Fruit fly (Drosophila melanogaster) S2 (cell line): ENCODE measurements around the gene Polr2H.

ENCODE experiments used
- CG8478 ChIP-seq: fragments of >200 bp; optimal IDR thresholded peaks from 2 replicates; lab custom pipeline; 2018
- CTCF ChIP-seq, 2 experiments: fragments of >200 bp; optimal IDR thresholded peaks; 2 replicates each; lab custom pipeline; 2018

DNA sequence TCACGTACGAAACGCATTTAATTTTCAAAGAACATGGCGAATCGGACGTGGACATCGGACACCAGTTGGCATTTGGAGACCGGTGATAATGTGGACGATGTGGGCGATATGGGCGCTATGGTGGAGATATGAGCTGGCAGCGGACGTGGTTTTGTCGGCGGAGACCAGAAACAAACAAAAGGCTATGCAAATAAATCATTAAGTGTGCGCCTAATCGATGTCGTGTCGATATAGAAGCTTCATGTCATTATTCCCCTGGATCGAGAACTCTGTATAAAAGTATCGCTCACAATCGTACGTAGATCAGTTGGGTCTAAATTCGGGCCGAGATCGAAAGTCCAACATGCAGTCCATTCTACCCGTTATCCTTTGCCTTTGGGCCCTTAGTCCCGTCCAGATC is 12.5 kb downstream of the Polr2H start, which contains the start of gene CG14572:
- no peak for TF ChIP-seq CTCF (optimal IDR thresholded peaks at IDR 0.05; lab: Kevin White, UChicago)
- TF ChIP-seq CG8478 (lab: Kevin White, UChicago), result no peak
